Fruit fly (Drosophila melanogaster): ENCODE data around the gene Inx6.
A peak's percentile ranks its signal among the peaks of the same experiment; 100 is the strongest.

Inx6 gene

dm6 chrX:20245218-20245863 lies 24.2 kb downstream of the Inx6 start:
- TF ChIP-seq EcR (GFP tag; optimal IDR thresholded peaks at IDR 0.05): no peak
- no peak for TF ChIP-seq Pif1A (GFP tag; optimal IDR thresholded peaks at IDR 0.05)
- TF ChIP-seq D1 (tag; optimal IDR thresholded peaks at IDR 0.05): no peak
- TF ChIP-seq CG9948 (tag; optimal IDR thresholded peaks at IDR 0.05): no peak
- TF ChIP-seq CG17806 (tag; optimal IDR thresholded peaks at IDR 0.05): no peak
- no peak for TF ChIP-seq CG10348 (GFP tag; IDR thresholded peaks at IDR 0.05)
- no peak for TF ChIP-seq CG32121 (GFP tag; IDR thresholded peaks at IDR 0.05)
- TF ChIP-seq CG34367 (tag; optimal IDR thresholded peaks at IDR 0.05): no peak
- no peak for TF ChIP-seq Snoo (tag; optimal IDR thresholded peaks at IDR 0.05)
- TF ChIP-seq fd96Ca (GFP tag; IDR thresholded peaks at IDR 0.05): no peak
- TF ChIP-seq CG8159 (tag; optimal IDR thresholded peaks at IDR 0.05): no peak
- TF ChIP-seq Pif1B (GFP tag; optimal IDR thresholded peaks at IDR 0.05): no peak
- no peak for TF ChIP-seq CG14655 (GFP tag; optimal IDR thresholded peaks at IDR 0.05)
- TF ChIP-seq CG12605 (GFP tag; IDR thresholded peaks at IDR 0.05): no peak
- no peak for TF ChIP-seq gl (tag; optimal IDR thresholded peaks at IDR 0.05)
- no peak for TF ChIP-seq CG4496 (GFP tag; IDR thresholded peaks at IDR 0.05)
- TF ChIP-seq CG8301 (tag; optimal IDR thresholded peaks at IDR 0.05): no peak
- no peak for TF ChIP-seq Ets98B (GFP tag; IDR thresholded peaks at IDR 0.05)

dm6 chrX:20244278-20244677 lies 25.3 kb downstream of the Inx6 start, which contains the start of gene Peritrophin-A:
Gene Peritrophin-A (plus strand): TSS chrX:20244647.
- TF ChIP-seq CG13204 (GFP tag; optimal IDR thresholded peaks at IDR 0.05) (no peak), gl (tag; optimal IDR thresholded peaks at IDR 0.05) (no peak), CG9948 (tag; optimal IDR thresholded peaks at IDR 0.05) (no peak), CG8301 (tag; optimal IDR thresholded peaks at IDR 0.05) (no peak), CG17806 (tag; optimal IDR thresholded peaks at IDR 0.05) (no peak), D1 (tag; optimal IDR thresholded peaks at IDR 0.05) (no peak), EcR (GFP tag; optimal IDR thresholded peaks at IDR 0.05) (no peak), rn (GFP tag; IDR thresholded peaks at IDR 0.05) (peak; percentile 39; the same call in 1 of the 2 replicates), CG12605 (GFP tag; IDR thresholded peaks at IDR 0.05) (peak; percentile 80), CG14655 (GFP tag; optimal IDR thresholded peaks at IDR 0.05) (no peak), CG15710 (tag; optimal IDR thresholded peaks at IDR 0.05) (no peak), Pif1B (GFP tag; optimal IDR thresholded peaks at IDR 0.05) (no peak), CG4496 (GFP tag; IDR thresholded peaks at IDR 0.05) (peak; percentile 75; the same call in 2 of the 3 replicates), Pif1A (GFP tag; optimal IDR thresholded peaks at IDR 0.05) (peak; percentile 30), CG8159 (tag; optimal IDR thresholded peaks at IDR 0.05) (no peak), CG10348 (GFP tag; IDR thresholded peaks at IDR 0.05) (no peak), CG32121 (GFP tag; IDR thresholded peaks at IDR 0.05) (peak; percentile 79), Ets98B (GFP tag; IDR thresholded peaks at IDR 0.05) (peak; percentile 62), fd96Ca (GFP tag; IDR thresholded peaks at IDR 0.05) (peak; percentile 67; the same call in 2 of the 3 replicates), Snoo (tag; optimal IDR thresholded peaks at IDR 0.05) (peak; percentile 62), CG34367 (tag; optimal IDR thresholded peaks at IDR 0.05) (no peak)

- TF ChIP-seq EcR (GFP tag; optimal IDR thresholded peaks at IDR 0.05) (no peak), CG10348 (GFP tag; IDR thresholded peaks at IDR 0.05) (no peak), CG4496 (GFP tag; IDR thresholded peaks at IDR 0.05) (no peak), CG9948 (tag; optimal IDR thresholded peaks at IDR 0.05) (no peak)
Observed at dm6 chrX:20243274-20243839, 26.2 kb downstream of the Inx6 start.

- TF ChIP-seq rn (GFP tag; IDR thresholded peaks at IDR 0.05) (no peak), fd96Ca (GFP tag; IDR thresholded peaks at IDR 0.05) (no peak), D1 (tag; optimal IDR thresholded peaks at IDR 0.05) (no peak), CG12605 (GFP tag; IDR thresholded peaks at IDR 0.05) (no peak), EcR (GFP tag; optimal IDR thresholded peaks at IDR 0.05) (no peak), CG15710 (tag; optimal IDR thresholded peaks at IDR 0.05) (no peak), Ets98B (GFP tag; IDR thresholded peaks at IDR 0.05) (no peak)
Observed at dm6 chrX:20240518-20241186, 28.9 kb downstream of the Inx6 start.

dm6 chrX:20239608-20239941 lies 30.0 kb downstream of the Inx6 start, which contains the start of gene obst-A:
Gene obst-A (plus strand): TSS chrX:20239855.
- TF ChIP-seq CG9948 (tag; optimal IDR thresholded peaks at IDR 0.05) (no peak), CG32121 (GFP tag; IDR thresholded peaks at IDR 0.05) (peak; percentile 11; the same call in 1 of the 2 replicates), CG10348 (GFP tag; IDR thresholded peaks at IDR 0.05) (no peak), Snoo (tag; optimal IDR thresholded peaks at IDR 0.05) (no peak), CG8301 (tag; optimal IDR thresholded peaks at IDR 0.05) (no peak), CG4496 (GFP tag; IDR thresholded peaks at IDR 0.05) (0 out of 3 replicates have a peak, but pooled peaks have one; percentile 53), gl (tag; optimal IDR thresholded peaks at IDR 0.05) (no peak), CG14655 (GFP tag; optimal IDR thresholded peaks at IDR 0.05) (no peak), Pif1B (GFP tag; optimal IDR thresholded peaks at IDR 0.05) (no peak), CG34367 (tag; optimal IDR thresholded peaks at IDR 0.05) (no peak), CG12605 (GFP tag; IDR thresholded peaks at IDR 0.05) (no peak), Ets98B (GFP tag; IDR thresholded peaks at IDR 0.05) (peak; percentile 35; the same call in 1 of the 2 replicates), D1 (tag; optimal IDR thresholded peaks at IDR 0.05) (no peak), rn (GFP tag; IDR thresholded peaks at IDR 0.05) (no peak), CG15710 (tag; optimal IDR thresholded peaks at IDR 0.05) (no peak), CG8159 (tag; optimal IDR thresholded peaks at IDR 0.05) (no peak), EcR (GFP tag; optimal IDR thresholded peaks at IDR 0.05) (peak; percentile 60), fd96Ca (GFP tag; IDR thresholded peaks at IDR 0.05) (no peak), CG17806 (tag; optimal IDR thresholded peaks at IDR 0.05) (no peak), Pif1A (GFP tag; optimal IDR thresholded peaks at IDR 0.05) (no peak), CG13204 (GFP tag; optimal IDR thresholded peaks at IDR 0.05) (no peak)

All from whole organism, pupa.